Fruit fly (Drosophila melanogaster) whole organism, prepupa: ENCODE measurements around the gene mino.
A peak's percentile ranks its signal among the peaks of the same experiment; 100 is the strongest.

Source experiments
- Blimp-1 ChIP-seq: fragments of 200-800 bp; sonication (Bioruptor generic); optimal IDR thresholded peaks from 3 replicates; lab custom pipeline; 2017; ENCODE audit warnings: missing biosample characterization, missing genetic modification characterization, mild to moderate bottlenecking, moderate library complexity, missing genetic modification reagents
- CG10631 ChIP-seq: fragments of 200-800 bp; sonication (Bioruptor generic); optimal IDR thresholded peaks from 2 replicates; lab custom pipeline; 2016; ENCODE audit warnings: missing biosample characterization, missing genetic modification characterization
- CG10669 ChIP-seq: fragments of 200-800 bp; sonication (Bioruptor generic); optimal IDR thresholded peaks from 3 replicates; lab custom pipeline; 2018; ENCODE audit warnings: missing biosample characterization, mild to moderate bottlenecking, missing genetic modification characterization, moderate library complexity
- CG11294 ChIP-seq: fragments of 200-800 bp; sonication (Bioruptor generic); IDR thresholded peaks from 2 replicates; pipeline ENCODE4 v1.3.6; 2022; ENCODE audit warnings: missing biosample characterization, missing genetic modification characterization
- CG11762 ChIP-seq: fragments of 200-800 bp; sonication (Bioruptor generic); optimal IDR thresholded peaks from 3 replicates; lab custom pipeline; 2016; ENCODE audit warnings: missing biosample characterization, missing genetic modification characterization; ENCODE audit not compliant: insufficient read depth
- CG15336 ChIP-seq: fragments of 200-800 bp; sonication (Bioruptor generic); IDR thresholded peaks from 2 replicates; pipeline ENCODE4 v1.3.6; 2022; ENCODE audit warnings: missing biosample characterization, missing genetic modification characterization
- CG3032 ChIP-seq: fragments of 200-800 bp; optimal IDR thresholded peaks from 2 replicates; lab custom pipeline; 2019; ENCODE audit warnings: missing biosample characterization, mild to moderate bottlenecking, missing genetic modification characterization, moderate library complexity
- CG31627 ChIP-seq: fragments of 200-800 bp; sonication (Bioruptor generic); optimal IDR thresholded peaks from 3 replicates; lab custom pipeline; 2016; ENCODE audit warnings: missing biosample characterization, missing genetic modification characterization
- CG3919 ChIP-seq: fragments of 200-800 bp; sonication (Bioruptor generic); optimal IDR thresholded peaks from 3 replicates; lab custom pipeline; 2016; ENCODE audit warnings: missing biosample characterization, missing genetic modification characterization
- CG4318 ChIP-seq: fragments of 200-800 bp; sonication (Bioruptor generic); optimal IDR thresholded peaks from 3 replicates; lab custom pipeline; 2017; ENCODE audit warnings: missing biosample characterization, mild to moderate bottlenecking, missing genetic modification characterization
- CG6163 ChIP-seq: fragments of 200-800 bp; sonication (Bioruptor generic); IDR thresholded peaks from 3 replicates; pipeline ENCODE4 v1.3.6; 2022; ENCODE audit warnings: missing biosample characterization, missing genetic modification characterization
- CG6276 ChIP-seq: fragments of 200-800 bp; sonication (Bioruptor generic); optimal IDR thresholded peaks from 2 replicates; lab custom pipeline; 2017; ENCODE audit warnings: missing biosample characterization, mild to moderate bottlenecking, missing genetic modification characterization
- CG6792 ChIP-seq: fragments of 200-800 bp; sonication (Bioruptor generic); optimal IDR thresholded peaks from 3 replicates; lab custom pipeline; 2016; ENCODE audit warnings: missing biosample characterization, missing genetic modification characterization
- CG6808 ChIP-seq: fragments of 200-800 bp; sonication (Bioruptor generic); optimal IDR thresholded peaks from 3 replicates; lab custom pipeline; 2017; ENCODE audit warnings: missing biosample characterization, missing genetic modification characterization, mild to moderate bottlenecking, moderate library complexity, missing genetic modification reagents
- CG6854 ChIP-seq: fragments of 200-800 bp; sonication (Bioruptor generic); optimal IDR thresholded peaks from 2 replicates; lab custom pipeline; 2017; ENCODE audit warnings: missing biosample characterization, mild to moderate bottlenecking, missing genetic modification characterization
- CG7368 ChIP-seq: fragments of 200-800 bp; sonication (Bioruptor generic); optimal IDR thresholded peaks from 3 replicates; lab custom pipeline; 2016; ENCODE audit warnings: missing biosample characterization, missing genetic modification characterization
- CG8119 ChIP-seq: fragments of 200-800 bp; sonication (Bioruptor generic); IDR thresholded peaks from 3 replicates; pipeline ENCODE4 v1.3.6; 2022; ENCODE audit warnings: missing biosample characterization, missing genetic modification characterization
- CG8319 ChIP-seq: fragments of 200-800 bp; sonication (Bioruptor generic); optimal IDR thresholded peaks from 3 replicates; lab custom pipeline; 2016; ENCODE audit warnings: missing biosample characterization, missing genetic modification characterization
- CG8632 ChIP-seq: fragments of 200-800 bp; sonication (Bioruptor generic); optimal IDR thresholded peaks from 3 replicates; lab custom pipeline; 2016; ENCODE audit warnings: missing biosample characterization, missing genetic modification characterization
- Eip75B ChIP-seq: fragments of 200-800 bp; sonication (Bioruptor generic); optimal IDR thresholded peaks from 3 replicates; lab custom pipeline; 2016; ENCODE audit warnings: missing biosample characterization, missing genetic modification characterization
- Eip93F ChIP-seq: fragments of 200-800 bp; sonication (Bioruptor generic); optimal IDR thresholded peaks from 2 replicates; lab custom pipeline; 2016; ENCODE audit warnings: missing biosample characterization, mild to moderate bottlenecking, missing genetic modification characterization
- Ets96B ChIP-seq: fragments of 200-800 bp; optimal IDR thresholded peaks from 2 replicates; lab custom pipeline; 2019; ENCODE audit warnings: missing biosample characterization, mild to moderate bottlenecking, missing genetic modification characterization, moderate library complexity
- Hr38 ChIP-seq: sonication (Bioruptor generic); optimal IDR thresholded peaks from 2 replicates; lab custom pipeline; 2016; ENCODE audit warnings: missing biosample characterization, missing genetic modification characterization
- Hr39 ChIP-seq: fragments of 200-800 bp; sonication (Bioruptor generic); optimal IDR thresholded peaks from 2 replicates; lab custom pipeline; 2016; ENCODE audit warnings: missing biosample characterization, missing genetic modification characterization
- Hr4 ChIP-seq: fragments of 200-800 bp; sonication (Bioruptor generic); optimal IDR thresholded peaks from 3 replicates; lab custom pipeline; 2016; ENCODE audit warnings: missing biosample characterization, missing genetic modification characterization
- Lpt ChIP-seq: fragments of 200-800 bp; sonication (Bioruptor generic); optimal IDR thresholded peaks from 3 replicates; lab custom pipeline; 2016; ENCODE audit warnings: missing biosample characterization, missing genetic modification characterization
- OdsH ChIP-seq: fragments of 200-800 bp; sonication (Bioruptor generic); optimal IDR thresholded peaks from 3 replicates; lab custom pipeline; 2016; ENCODE audit warnings: missing biosample characterization, missing genetic modification characterization
- Smox ChIP-seq: fragments of 200-800 bp; sonication (Bioruptor generic); optimal IDR thresholded peaks from 3 replicates; lab custom pipeline; 2016; ENCODE audit warnings: missing biosample characterization, missing genetic modification characterization
- Sox102F ChIP-seq: fragments of 200-800 bp; sonication (Bioruptor generic); optimal IDR thresholded peaks from 2 replicates; lab custom pipeline; 2016; ENCODE audit warnings: missing biosample characterization, mild to moderate bottlenecking, missing genetic modification characterization
- Sox14 ChIP-seq: fragments of 200-800 bp; sonication (Bioruptor generic); optimal IDR thresholded peaks from 3 replicates; lab custom pipeline; 2016; ENCODE audit warnings: missing biosample characterization, missing genetic modification characterization
- Sox15 ChIP-seq: fragments of 200-800 bp; sonication (Bioruptor generic); optimal IDR thresholded peaks from 3 replicates; lab custom pipeline; 2016; ENCODE audit warnings: missing biosample characterization, missing genetic modification characterization
- achi ChIP-seq: fragments of 200-800 bp; sonication (Bioruptor generic); optimal IDR thresholded peaks from 3 replicates; lab custom pipeline; 2016; ENCODE audit warnings: missing biosample characterization, missing genetic modification characterization
- acj6 ChIP-seq: fragments of 200-800 bp; sonication (Bioruptor generic); optimal IDR thresholded peaks from 3 replicates; lab custom pipeline; 2016; ENCODE audit warnings: missing biosample characterization, missing genetic modification characterization
- cyc ChIP-seq: fragments of 200-800 bp; sonication (Bioruptor generic); optimal IDR thresholded peaks from 3 replicates; lab custom pipeline; 2016; ENCODE audit warnings: missing biosample characterization, missing genetic modification characterization
- dsx ChIP-seq: fragments of 200-800 bp; optimal IDR thresholded peaks from 3 replicates; lab custom pipeline; 2019; ENCODE audit warnings: missing biosample characterization, mild to moderate bottlenecking, missing genetic modification characterization, moderate library complexity; ENCODE audit not compliant: poor library complexity, severe bottlenecking
- esn ChIP-seq: fragments of 200-800 bp; sonication (Bioruptor generic); optimal IDR thresholded peaks from 2 replicates; lab custom pipeline; 2016; ENCODE audit warnings: missing biosample characterization, mild to moderate bottlenecking, missing genetic modification characterization, moderate library complexity
- fd59A ChIP-seq: fragments of 200-800 bp; sonication (Bioruptor generic); optimal IDR thresholded peaks from 2 replicates; lab custom pipeline; 2017; ENCODE audit warnings: missing biosample characterization, mild to moderate bottlenecking, missing genetic modification characterization, missing genetic modification reagents
- fd85E ChIP-seq: fragments of 200-800 bp; sonication (Bioruptor generic); optimal IDR thresholded peaks from 3 replicates; lab custom pipeline; 2016; ENCODE audit warnings: missing biosample characterization, missing genetic modification characterization
- fkh ChIP-seq: fragments of 200-800 bp; sonication (Bioruptor generic); optimal IDR thresholded peaks from 3 replicates; lab custom pipeline; 2017; ENCODE audit warnings: missing biosample characterization, mild to moderate bottlenecking, missing genetic modification characterization, moderate library complexity
- lz ChIP-seq: fragments of 200-800 bp; sonication (Bioruptor generic); optimal IDR thresholded peaks from 3 replicates; lab custom pipeline; 2016; ENCODE audit warnings: missing biosample characterization, missing genetic modification characterization
- net ChIP-seq: fragments of 200-800 bp; sonication (Bioruptor generic); optimal IDR thresholded peaks from 3 replicates; lab custom pipeline; 2016; ENCODE audit warnings: missing biosample characterization, missing genetic modification characterization
- pdm3 ChIP-seq: fragments of 200-800 bp; sonication (Bioruptor generic); optimal IDR thresholded peaks from 3 replicates; lab custom pipeline; 2016; ENCODE audit warnings: missing biosample characterization, missing genetic modification characterization
- spab ChIP-seq: fragments of 200-800 bp; sonication (Bioruptor generic); optimal IDR thresholded peaks from 2 replicates; lab custom pipeline; 2017; ENCODE audit warnings: missing biosample characterization, mild to moderate bottlenecking, missing genetic modification characterization, missing genetic modification reagents
- ss ChIP-seq, 2 experiments: fragments of 200-800 bp; sonication (Bioruptor generic); optimal IDR thresholded peaks; 2 replicates in 1 of 2; 3 replicates in 1 of 2; lab custom pipeline; 2017 to 2018; ENCODE audit warnings: mild to moderate bottlenecking in 2 of 2, missing biosample characterization in 2 of 2, missing genetic modification characterization in 2 of 2, moderate library complexity in 1 of 2
- svp ChIP-seq: fragments of 200-800 bp; sonication (Bioruptor generic); peaks from one replicate; lab custom pipeline; 2016; ENCODE audit warnings: missing biosample characterization, missing genetic modification characterization
- topi ChIP-seq: fragments of 200-800 bp; sonication (Bioruptor generic); optimal IDR thresholded peaks from 3 replicates; lab custom pipeline; 2016; ENCODE audit warnings: missing biosample characterization, missing genetic modification characterization
- vri ChIP-seq: fragments of 200-800 bp; sonication (Bioruptor generic); optimal IDR thresholded peaks from 3 replicates; lab custom pipeline; 2016; ENCODE audit warnings: missing biosample characterization, mild to moderate bottlenecking, missing genetic modification characterization

Gene mino

DNA sequence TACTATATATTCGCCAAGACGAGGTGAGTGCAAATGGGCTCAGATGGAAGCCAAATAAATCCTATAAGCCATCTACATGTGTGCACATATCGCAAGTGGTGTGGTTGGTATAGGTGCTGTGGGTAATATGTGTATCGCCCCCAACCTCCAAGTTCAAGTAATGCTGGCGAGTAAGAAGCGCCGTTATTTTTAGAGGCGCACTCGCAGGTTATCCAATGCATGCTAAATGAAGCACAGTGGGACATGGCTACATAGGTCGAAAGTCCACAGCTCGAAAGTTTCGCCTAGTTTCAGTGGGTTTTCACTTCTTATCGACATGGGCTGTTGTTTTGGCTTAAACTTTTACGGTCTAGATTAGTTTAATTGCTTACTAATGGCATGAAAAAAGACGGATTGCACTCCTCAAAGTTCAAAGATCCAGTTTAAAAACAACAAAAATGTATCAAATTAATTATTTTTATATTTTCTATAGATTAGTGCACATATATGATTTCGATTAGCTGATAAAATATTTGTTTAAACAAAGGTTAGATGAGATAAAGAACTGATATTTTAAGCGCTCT is 1.1 kb downstream of the mino start (continued):
- TF ChIP-seq CG6276 (peak; percentile 7), Ets96B (tag; lab: Kevin White, UChicago) (no peak), Smox (GFP tag; lab: Kevin White, UChicago) (no peak), OdsH (no peak), CG10631 (peak; percentile 40), CG3032 (peak; percentile 26), Sox102F (GFP tag; lab: Kevin White, UChicago) (no peak), acj6 (GFP tag; lab: Kevin White, UChicago) (no peak), net (GFP tag; lab: Kevin White, UChicago) (no peak), fd85E (GFP tag; lab: Kevin White, UChicago) (no peak), CG11762 (GFP tag; lab: Kevin White, UChicago) (no peak), CG31627 (GFP tag; lab: Kevin White, UChicago) (peak; percentile 35), cyc (GFP tag; lab: Kevin White, UChicago) (peak; percentile 27), Sox15 (GFP tag; lab: Kevin White, UChicago) (peak; percentile 32), lz (GFP tag; lab: Kevin White, UChicago) (peak; percentile 1), Hr39 (GFP tag; lab: Kevin White, UChicago) (peak; percentile 8), CG3919 (peak; percentile 14), CG4318 (GFP tag; lab: Kevin White, UChicago) (no peak), Blimp-1 (no peak), fd59A (GFP tag; lab: Kevin White, UChicago) (peak; percentile 10), CG10669 (GFP tag; lab: Kevin White, UChicago) (no peak), CG15336 (GFP tag; lab: Robert Waterston, UW) (no peak), CG8319 (GFP tag; lab: Kevin White, UChicago) (no peak), spab (no peak), CG8119 (GFP tag; lab: Robert Waterston, UW) (0 out of 3 replicates have a peak, but pooled peaks have one; percentile 31), CG7368 (GFP tag; lab: Kevin White, UChicago) (no peak), Hr4 (peak; percentile 44), Eip75B (GFP tag; lab: Kevin White, UChicago) (no peak), ss (GFP tag; optimal IDR thresholded peaks at IDR 0.05; lab: Kevin White, UChicago) (no peak), Lpt (GFP tag; lab: Kevin White, UChicago) (no peak), vri (GFP tag; lab: Kevin White, UChicago) (no peak), CG6808 (GFP tag; lab: Kevin White, UChicago) (no peak), achi (GFP tag; lab: Kevin White, UChicago) (no peak), dsx (GFP tag; lab: Kevin White, UChicago) (no peak), CG8632 (GFP tag; lab: Kevin White, UChicago) (no peak), fkh (GFP tag; lab: Kevin White, UChicago) (no peak), CG6792 (GFP tag; lab: Kevin White, UChicago) (peak; percentile 34)

DNA sequence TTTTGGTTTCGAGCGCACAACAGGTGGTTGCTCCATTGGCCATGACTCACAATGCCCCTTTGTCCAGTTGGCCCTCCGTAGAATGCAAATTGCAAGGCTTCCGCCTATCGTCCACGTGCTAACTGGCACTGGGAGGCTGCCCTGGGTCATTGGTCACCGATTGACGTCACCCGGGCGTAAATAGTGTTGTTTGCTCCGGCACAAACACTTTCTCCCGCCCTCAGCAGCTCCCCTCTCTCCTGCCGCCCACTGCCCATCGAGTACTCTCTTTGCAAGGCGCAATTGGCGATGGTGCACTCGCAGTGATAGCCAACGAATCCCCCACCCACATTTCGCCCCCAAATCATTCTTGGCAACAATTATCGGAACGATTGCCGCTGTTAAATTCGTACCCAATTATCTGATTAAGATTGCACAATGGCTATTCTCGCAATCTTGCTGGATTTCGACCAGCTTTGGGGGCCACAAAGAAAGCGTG is 1.8 kb downstream of the mino start:
- no peak for TF ChIP-seq CG6276
- no peak for TF ChIP-seq topi (GFP tag; lab: Kevin White, UChicago)
- no peak for TF ChIP-seq acj6 (GFP tag; lab: Kevin White, UChicago)
- no peak for TF ChIP-seq OdsH
- no peak for TF ChIP-seq fkh (GFP tag; lab: Kevin White, UChicago)
- TF ChIP-seq CG10631 = no peak
- TF ChIP-seq CG3919 = no peak
- no peak for TF ChIP-seq CG3032
- TF ChIP-seq CG6163 = no peak
- no peak for TF ChIP-seq CG10669 (GFP tag; lab: Kevin White, UChicago)
- no peak for TF ChIP-seq Blimp-1
- no peak for TF ChIP-seq esn (GFP tag; lab: Kevin White, UChicago)
- peak; percentile 93 for TF ChIP-seq vri (GFP tag; lab: Kevin White, UChicago)
- no peak for TF ChIP-seq CG4318 (GFP tag; lab: Kevin White, UChicago)
- no peak for TF ChIP-seq CG15336 (GFP tag; lab: Robert Waterston, UW)
- TF ChIP-seq CG6854 (GFP tag; lab: Kevin White, UChicago) = no peak
- TF ChIP-seq Eip93F (GFP tag; lab: Kevin White, UChicago) = peak; percentile 77
- TF ChIP-seq CG11294 (GFP tag; lab: Robert Waterston, UW) = no peak
- TF ChIP-seq CG11762 (GFP tag; lab: Kevin White, UChicago) = no peak
- no peak for TF ChIP-seq Sox102F (GFP tag; lab: Kevin White, UChicago)
- TF ChIP-seq fd85E (GFP tag; lab: Kevin White, UChicago) = no peak
- no peak for TF ChIP-seq pdm3 (GFP tag; lab: Kevin White, UChicago)
- peak; percentile 57 for TF ChIP-seq svp (GFP tag; lab: Kevin White, UChicago)
- no peak for TF ChIP-seq cyc (GFP tag; lab: Kevin White, UChicago)
- no peak for TF ChIP-seq fd59A (GFP tag; lab: Kevin White, UChicago)
- TF ChIP-seq ss (GFP tag; optimal IDR thresholded peaks at IDR 0.05; lab: Kevin White, UChicago) = no peak
- no peak for TF ChIP-seq spab
- no peak for TF ChIP-seq Hr38 (GFP tag; lab: Kevin White, UChicago)
- no peak for TF ChIP-seq CG6808 (GFP tag; lab: Kevin White, UChicago)
- peak; percentile 20 for TF ChIP-seq Sox14 (GFP tag; lab: Kevin White, UChicago)
